Fruit fly (Drosophila melanogaster) whole organism, embryonic: ENCODE data around the gene CG10347.
A peak's percentile ranks its signal among the peaks of the same experiment; 100 is the strongest.

ENCODE experiments used
- Abd-B ChIP-seq: fragments of 200-800 bp; sonication (Bioruptor generic); optimal IDR thresholded peaks from 2 replicates; lab custom pipeline; 2018; ENCODE audit warnings: missing biosample characterization, mild to moderate bottlenecking, missing genetic modification characterization, moderate library complexity
- Awh ChIP-seq: fragments of 200-800 bp; sonication (Bioruptor generic); IDR thresholded peaks from 2 replicates; pipeline ENCODE4, ENCODE4 v1.3.6; 2022; ENCODE audit warnings: missing biosample characterization, missing genetic modification characterization
- B-H1 ChIP-seq: fragments of 200-800 bp; sonication (Bioruptor generic); IDR thresholded peaks from 3 replicates; pipeline ENCODE4 v1.3.6; 2022; ENCODE audit warnings: missing biosample characterization, missing genetic modification characterization
- Bdp1 ChIP-seq: fragments of 200-800 bp; sonication (Bioruptor generic); optimal IDR thresholded peaks from 3 replicates; lab custom pipeline; 2016; ENCODE audit warnings: missing biosample characterization, missing genetic modification characterization
- CG1024 ChIP-seq: fragments of 200-800 bp; sonication (Bioruptor generic); IDR thresholded peaks from 2 replicates; pipeline ENCODE4 v1.3.6; 2022; ENCODE audit warnings: missing biosample characterization, missing genetic modification characterization
- CG10565 ChIP-seq: fragments of 200-800 bp; sonication (Bioruptor generic); optimal IDR thresholded peaks from 3 replicates; lab custom pipeline; 2016; ENCODE audit warnings: missing biosample characterization, mild to moderate bottlenecking, missing genetic modification characterization
- CG10654 ChIP-seq: fragments of 200-800 bp; sonication (Bioruptor generic); optimal IDR thresholded peaks from 2 replicates; lab custom pipeline; 2016; ENCODE audit warnings: missing biosample characterization, missing genetic modification characterization
- CG11723 ChIP-seq: fragments of 200-800 bp; sonication (Bioruptor generic); optimal IDR thresholded peaks from 2 replicates; lab custom pipeline; 2017; ENCODE audit warnings: missing biosample characterization, mild to moderate bottlenecking, missing genetic modification characterization
- CG12155 ChIP-seq: fragments of 200-800 bp; sonication (Bioruptor generic); optimal IDR thresholded peaks from 3 replicates; lab custom pipeline; 2016; ENCODE audit warnings: missing biosample characterization, missing genetic modification characterization
- CG13775 ChIP-seq: fragments of 200-800 bp; sonication (Bioruptor generic); optimal IDR thresholded peaks from 3 replicates; lab custom pipeline; 2017; ENCODE audit warnings: missing biosample characterization, mild to moderate bottlenecking, missing genetic modification characterization
- CG15269 ChIP-seq: fragments of 200-800 bp; sonication (Bioruptor generic); optimal IDR thresholded peaks from 2 replicates; lab custom pipeline; 2018; ENCODE audit warnings: missing biosample characterization, mild to moderate bottlenecking, missing genetic modification characterization, moderate library complexity
- CG16815 ChIP-seq: fragments of 200-800 bp; sonication (Bioruptor generic); optimal IDR thresholded peaks from 3 replicates; lab custom pipeline; 2017; ENCODE audit warnings: missing biosample characterization, mild to moderate bottlenecking, missing genetic modification characterization
- CG17612 ChIP-seq: fragments of 200-800 bp; sonication (Bioruptor generic); IDR thresholded peaks from 2 replicates; pipeline ENCODE4 v1.3.6; 2022; ENCODE audit warnings: missing biosample characterization, missing genetic modification characterization
- CG3163 ChIP-seq: fragments of 200-800 bp; sonication (Bioruptor generic); optimal IDR thresholded peaks from 3 replicates; lab custom pipeline; 2016; ENCODE audit warnings: missing biosample characterization, missing genetic modification characterization
- CG32767 ChIP-seq: fragments of 200-800 bp; sonication (Bioruptor generic); IDR thresholded peaks from 2 replicates; pipeline ENCODE4 v1.3.6; 2022; ENCODE audit warnings: missing biosample characterization, missing genetic modification characterization
- CG33213 ChIP-seq: fragments of 200-800 bp; sonication (Bioruptor generic); optimal IDR thresholded peaks from 3 replicates; lab custom pipeline; 2016; ENCODE audit warnings: missing biosample characterization, missing genetic modification characterization
- CG3726 ChIP-seq: fragments of 200-800 bp; sonication (Bioruptor generic); IDR thresholded peaks from 3 replicates; pipeline ENCODE4, ENCODE4 v1.3.6; 2022; ENCODE audit warnings: missing biosample characterization, missing genetic modification characterization
- CG3847 ChIP-seq: fragments of 200-800 bp; sonication (Bioruptor generic); IDR thresholded peaks from 2 replicates; pipeline ENCODE4 v1.3.6; 2022; ENCODE audit warnings: missing biosample characterization, missing genetic modification characterization
- CG6254 ChIP-seq: fragments of 200-800 bp; sonication (Bioruptor generic); optimal IDR thresholded peaks from 3 replicates; lab custom pipeline; 2017; ENCODE audit warnings: mild to moderate bottlenecking, missing biosample characterization, missing genetic modification reagents, missing genetic modification characterization
- D19B ChIP-seq: fragments of 200-800 bp; sonication (Bioruptor generic); optimal IDR thresholded peaks from 2 replicates; lab custom pipeline; 2017; ENCODE audit warnings: missing biosample characterization, mild to moderate bottlenecking, missing genetic modification characterization
- Dad ChIP-seq: fragments of 200-800 bp; sonication (Bioruptor generic); optimal IDR thresholded peaks from 3 replicates; lab custom pipeline; 2016; ENCODE audit warnings: missing biosample characterization, missing genetic modification characterization
- Dref ChIP-seq: fragments of 200-800 bp; sonication (Bioruptor generic); IDR thresholded peaks from 2 replicates; pipeline ENCODE4 v1.3.6; 2022; ENCODE audit warnings: missing biosample characterization, missing genetic modification characterization
- E2f2 ChIP-seq: fragments of 200-800 bp; sonication (Bioruptor generic); IDR thresholded peaks from 2 replicates; pipeline ENCODE4 v1.3.6; 2022; ENCODE audit warnings: missing biosample characterization, missing genetic modification characterization
- Hr78 ChIP-seq, 2 experiments: fragments of 200-800 bp in 1 of 2; fragments of >200 bp in 1 of 2; sonication (Bioruptor generic) in 1 of 2; optimal IDR thresholded peaks; 2 replicates each; lab custom pipeline; 2017 to 2019; ENCODE audit warnings: missing biosample characterization in 2 of 2, missing genetic modification characterization in 2 of 2, mild to moderate bottlenecking in 1 of 2, moderate library complexity in 1 of 2
- Kr ChIP-seq: fragments of 200-800 bp; sonication (Bioruptor generic); optimal IDR thresholded peaks from 2 replicates; lab custom pipeline; 2017; ENCODE audit warnings: missing biosample characterization, mild to moderate bottlenecking, missing genetic modification characterization
- MTF-1 ChIP-seq: fragments of 200-800 bp; sonication (Bioruptor generic); optimal IDR thresholded peaks from 2 replicates; lab custom pipeline; 2018; ENCODE audit warnings: missing biosample characterization, mild to moderate bottlenecking, missing genetic modification characterization, borderline replicate concordance
- Nf-YB ChIP-seq: fragments of 200-800 bp; sonication (Bioruptor generic); optimal IDR thresholded peaks from 3 replicates; lab custom pipeline; 2019; ENCODE audit warnings: missing biosample characterization, mild to moderate bottlenecking, missing genetic modification characterization, moderate library complexity
- Optix ChIP-seq: fragments of 200-800 bp; sonication (Bioruptor generic); IDR thresholded peaks from 3 replicates; pipeline ENCODE4 v1.3.6; 2022; ENCODE audit warnings: missing biosample characterization, missing genetic modification characterization
- TFAM ChIP-seq: fragments of 200-800 bp; sonication (Bioruptor generic); optimal IDR thresholded peaks from 2 replicates; lab custom pipeline; 2017; ENCODE audit warnings: missing biosample characterization, missing genetic modification characterization, inconsistent platforms
- ab ChIP-seq: fragments of 200-800 bp; sonication (Bioruptor generic); optimal IDR thresholded peaks from 2 replicates; lab custom pipeline; 2016; ENCODE audit warnings: missing biosample characterization, missing genetic modification characterization
- ase ChIP-seq: fragments of 200-800 bp; sonication (Bioruptor generic); IDR thresholded peaks from 3 replicates; pipeline ENCODE4 v1.3.6; 2022; ENCODE audit warnings: missing biosample characterization, missing genetic modification characterization
- ash1 ChIP-seq: fragments of 200-800 bp; sonication (Bioruptor generic); optimal IDR thresholded peaks from 2 replicates; lab custom pipeline; 2018; ENCODE audit warnings: missing biosample characterization, mild to moderate bottlenecking, missing genetic modification characterization
- chinmo ChIP-seq: fragments of 200-800 bp; sonication (Bioruptor generic); IDR thresholded peaks from 4 replicates; pipeline ENCODE4 v1.3.6; 2022; ENCODE audit warnings: missing biosample characterization, missing genetic modification characterization; ENCODE audit not compliant: partially characterized antibody
- emc ChIP-seq: fragments of 200-800 bp; sonication (Bioruptor generic); optimal IDR thresholded peaks from 2 replicates; lab custom pipeline; 2016; ENCODE audit warnings: missing biosample characterization, missing genetic modification characterization
- ems ChIP-seq: fragments of 200-800 bp; sonication (Bioruptor generic); optimal IDR thresholded peaks from 3 replicates; lab custom pipeline; 2016; ENCODE audit warnings: missing biosample characterization, missing genetic modification characterization
- esg ChIP-seq: fragments of 200-800 bp; sonication (Bioruptor generic); conservative IDR thresholded peaks from 2 replicates; pipeline ENCODE4 v1.3.6; 2022; ENCODE audit warnings: missing biosample characterization, missing genetic modification characterization
- ewg ChIP-seq: fragments of 200-800 bp; sonication (Bioruptor generic); optimal IDR thresholded peaks from 3 replicates; lab custom pipeline; 2017; ENCODE audit warnings: mild to moderate bottlenecking, missing biosample characterization, missing genetic modification reagents, missing genetic modification characterization
- eyg ChIP-seq: fragments of 200-800 bp; sonication (Bioruptor generic); optimal IDR thresholded peaks from 3 replicates; lab custom pipeline; 2016; ENCODE audit warnings: missing biosample characterization, missing genetic modification characterization
- grn ChIP-seq: fragments of 200-800 bp; sonication (Bioruptor generic); optimal IDR thresholded peaks from 3 replicates; lab custom pipeline; 2017; ENCODE audit warnings: missing biosample characterization, missing genetic modification characterization
- ham ChIP-seq: fragments of 200-800 bp; sonication (Bioruptor generic); IDR thresholded peaks from 2 replicates; pipeline ENCODE4 v1.3.6; 2022; ENCODE audit warnings: missing biosample characterization, missing genetic modification characterization
- hkb ChIP-seq, 2 experiments: fragments of 200-800 bp in 1 of 2; fragments of >200 bp in 1 of 2; sonication (Bioruptor generic) in 1 of 2; IDR thresholded peaks in 1 of 2; optimal IDR thresholded peaks in 1 of 2; 2 replicates each; pipeline versions ENCODE4 v1.3.6 to Lab custom; 2017 to 2022; ENCODE audit warnings: missing biosample characterization in 1 of 2, missing genetic modification characterization in 1 of 2
- lbe ChIP-seq: fragments of 200-800 bp; sonication (Bioruptor generic); optimal IDR thresholded peaks from 2 replicates; lab custom pipeline; 2016; ENCODE audit warnings: missing biosample characterization, mild to moderate bottlenecking, missing genetic modification characterization
- mirr ChIP-seq: fragments of 200-800 bp; sonication (Bioruptor generic); optimal IDR thresholded peaks from 3 replicates; lab custom pipeline; 2018; ENCODE audit warnings: missing biosample characterization, mild to moderate bottlenecking, missing genetic modification characterization
- oc ChIP-seq: fragments of 200-800 bp; sonication (Bioruptor generic); optimal IDR thresholded peaks from 2 replicates; lab custom pipeline; 2018; ENCODE audit warnings: missing biosample characterization, mild to moderate bottlenecking, missing genetic modification characterization, moderate library complexity
- org-1 ChIP-seq: fragments of 200-800 bp; sonication (Bioruptor generic); optimal IDR thresholded peaks from 2 replicates; lab custom pipeline; 2017; ENCODE audit warnings: missing biosample characterization, missing genetic modification characterization
- pnt ChIP-seq: fragments of 200-800 bp; sonication (Bioruptor generic); optimal IDR thresholded peaks from 3 replicates; lab custom pipeline; 2016; ENCODE audit warnings: missing biosample characterization, missing genetic modification characterization
- sisA ChIP-seq: fragments of 200-800 bp; sonication (Bioruptor generic); IDR thresholded peaks from 2 replicates; pipeline ENCODE4 v1.3.6; 2022; ENCODE audit warnings: missing biosample characterization, missing genetic modification characterization
- slp2 ChIP-seq: fragments of 200-800 bp; sonication (Bioruptor generic); optimal IDR thresholded peaks from 2 replicates; lab custom pipeline; 2016; ENCODE audit warnings: missing biosample characterization, missing genetic modification characterization
- sug ChIP-seq: fragments of 200-800 bp; optimal IDR thresholded peaks from 2 replicates; lab custom pipeline; 2019; ENCODE audit warnings: missing biosample characterization, mild to moderate bottlenecking, missing genetic modification characterization, moderate library complexity
- trh ChIP-seq: fragments of 200-800 bp; sonication (Bioruptor generic); optimal IDR thresholded peaks from 2 replicates; lab custom pipeline; 2016; ENCODE audit warnings: missing biosample characterization, missing genetic modification characterization
- vvl ChIP-seq: fragments of 200-800 bp; sonication (Bioruptor generic); IDR thresholded peaks from 2 replicates; pipeline ENCODE4 v1.3.6; 2022; ENCODE audit warnings: missing biosample characterization, missing genetic modification characterization

The CG10347 gene

dm6 chrX:11823003-11823402, 31.7 kb downstream of the CG10347 start (continued):
- no peak for TF ChIP-seq mirr
- TF ChIP-seq ase (GFP tag; lab: Robert Waterston, UW) = 0 out of 3 replicates have a peak, but pooled peaks have one; percentile 14
- TF ChIP-seq B-H1 (GFP tag; lab: Robert Waterston, UW) = no peak; the same call in 2 of the 3 replicates
- TF ChIP-seq ab (GFP tag; lab: Kevin White, UChicago) = no peak
- no peak for TF ChIP-seq CG10565 (GFP tag; lab: Kevin White, UChicago)
- no peak for TF ChIP-seq TFAM
- TF ChIP-seq lbe (GFP tag; lab: Kevin White, UChicago) = no peak
- no peak for TF ChIP-seq pnt (GFP tag; lab: Kevin White, UChicago)
- TF ChIP-seq CG6254 (GFP tag; lab: Kevin White, UChicago) = peak; percentile 51
- TF ChIP-seq sisA (GFP tag; lab: Robert Waterston, UW) = no peak
- peak; percentile 34 for TF ChIP-seq CG3163 (GFP tag; lab: Kevin White, UChicago)
- no peak for TF ChIP-seq trh (GFP tag; lab: Kevin White, UChicago)
- no peak for TF ChIP-seq Dad (GFP tag; lab: Kevin White, UChicago)
- no peak for TF ChIP-seq Dref
- TF ChIP-seq esg = no peak
- peak in 1 of 2 experiments; percentile 69 for TF ChIP-seq Hr78 (GFP tag; optimal IDR thresholded peaks at IDR 0.05; lab: Kevin White, UChicago)
- TF ChIP-seq ems = no peak
- TF ChIP-seq emc = no peak
- TF ChIP-seq Kr = no peak
- TF ChIP-seq CG12155 = no peak
- no peak for TF ChIP-seq CG3847 (GFP tag; lab: Robert Waterston, UW)
- no peak for TF ChIP-seq CG17612 (GFP tag; lab: Robert Waterston, UW)
- TF ChIP-seq ham = no peak
- TF ChIP-seq eyg (GFP tag; lab: Kevin White, UChicago) = no peak
- TF ChIP-seq hkb (optimal IDR thresholded peaks at IDR 0.05; lab: Kevin White, UChicago) = no peak
- peak; percentile 51 for TF ChIP-seq hkb (GFP tag; IDR thresholded peaks at IDR 0.05; lab: Robert Waterston, UW)
- TF ChIP-seq CG33213 (GFP tag; lab: Kevin White, UChicago) = peak; percentile 10
- no peak for TF ChIP-seq D19B
- no peak for TF ChIP-seq oc
- TF ChIP-seq CG15269 (tag; lab: Kevin White, UChicago) = no peak
- TF ChIP-seq ash1 (GFP tag; lab: Kevin White, UChicago) = no peak
- TF ChIP-seq vvl (GFP tag; lab: Robert Waterston, UW) = peak; percentile 33; the same call in 1 of the 2 replicates
- TF ChIP-seq Awh (GFP tag; lab: Robert Waterston, UW) = 0 out of 2 replicates have a peak, but pooled peaks have one; percentile 50
- TF ChIP-seq Optix (GFP tag; lab: Robert Waterston, UW) = no peak
- TF ChIP-seq org-1 (GFP tag; lab: Kevin White, UChicago) = no peak
- TF ChIP-seq chinmo (GFP tag; lab: Robert Waterston, UW) = 0 out of 4 replicates have a peak, but pooled peaks have one; percentile 59
- no peak for TF ChIP-seq Nf-YB
- TF ChIP-seq MTF-1 = peak; percentile 60
- peak; percentile 19 for TF ChIP-seq ewg (GFP tag; lab: Kevin White, UChicago)
- TF ChIP-seq CG3726 (GFP tag; lab: Robert Waterston, UW) = no peak
- TF ChIP-seq Abd-B (GFP tag; lab: Kevin White, UChicago) = no peak
- no peak for TF ChIP-seq CG13775 (GFP tag; lab: Kevin White, UChicago)
- no peak for TF ChIP-seq CG11723
- no peak for TF ChIP-seq slp2
- no peak for TF ChIP-seq grn (GFP tag; lab: Kevin White, UChicago)
- no peak for TF ChIP-seq Bdp1
- TF ChIP-seq CG1024 (GFP tag; lab: Robert Waterston, UW) = no peak
- peak; percentile 8 for TF ChIP-seq CG10654 (GFP tag; lab: Kevin White, UChicago)
- TF ChIP-seq sug = no peak
- TF ChIP-seq E2f2 (GFP tag; lab: Robert Waterston, UW) = no peak
- no peak for TF ChIP-seq CG16815
- no peak for TF ChIP-seq CG32767 (GFP tag; lab: Robert Waterston, UW)
